Worm (Caenorhabditis elegans) whole organism, L3 larva: Measurements from ENCODE around the gene lam-1.

ENCODE experiments used
- egl-5 ChIP-seq: fragments of 150-350 bp; optimal IDR thresholded peaks from 2 replicates; lab custom pipeline; 2017; ENCODE audit warnings: missing biosample characterization, missing genetic modification reagents, missing genetic modification characterization, inconsistent platforms
- elt-3 ChIP-seq, 3 experiments: fragments of 150-350 bp in 1 of 3; sonication (generic microtip) in 2 of 3; optimal IDR thresholded peaks; 2 replicates in 2 of 3; 4 replicates in 1 of 3; lab custom pipeline; 2014 to 2017; ENCODE audit warnings: missing biosample characterization in 3 of 3, missing genetic modification characterization in 3 of 3
- fos-1 ChIP-seq: fragments of 150-350 bp; optimal IDR thresholded peaks from 2 replicates; lab custom pipeline; 2014; ENCODE audit warnings: missing biosample characterization, missing genetic modification characterization
- nhr-11 ChIP-seq: fragments of 150-350 bp; optimal IDR thresholded peaks from 2 replicates; lab custom pipeline; 2014; ENCODE audit warnings: missing biosample characterization, missing genetic modification characterization
- pha-4 ChIP-seq: fragments of 150-350 bp; optimal IDR thresholded peaks from 2 replicates; lab custom pipeline; 2014; ENCODE audit warnings: missing biosample characterization, missing genetic modification reagents, missing genetic modification characterization
- skn-1 ChIP-seq: fragments of 150-350 bp; optimal IDR thresholded peaks from 2 replicates; lab custom pipeline; 2014; ENCODE audit warnings: missing biosample characterization, missing genetic modification characterization
- unc-39 ChIP-seq: sonication (generic microtip); optimal IDR thresholded peaks from 4 replicates; lab custom pipeline; 2017; ENCODE audit warnings: missing biosample characterization, missing genetic modification characterization
- ztf-11 ChIP-seq: fragments of 150-350 bp; optimal IDR thresholded peaks from 2 replicates; lab custom pipeline; 2014; ENCODE audit warnings: missing biosample characterization, missing genetic modification characterization

ce11 chrIV:5134798-5135197 lies 38.3 kb upstream of the lam-1 start:
- TF ChIP-seq ztf-11 (tag; lab: Kevin White, UChicago) (no peak), pha-4 (tag; lab: Kevin White, UChicago) (no peak), unc-39 (no peak), skn-1 (tag; lab: Kevin White, UChicago) (no peak), elt-3 (tag; optimal IDR thresholded peaks at IDR 0.05; lab: Kevin White, UChicago) (no peak), fos-1 (tag; lab: Kevin White, UChicago) (no peak), nhr-11 (tag; lab: Kevin White, UChicago) (no peak), egl-5 (tag; lab: Kevin White, UChicago) (no peak)
